Fruit fly (Drosophila melanogaster): ENCODE data around the gene CtsL4.

Gene CtsL4

dm6 chr2L:10396877-10397587 is 40.6 kb upstream of the CtsL4 start (continued):
- TF ChIP-seq CG16863 (GFP tag; optimal IDR thresholded peaks at IDR 0.05) (no peak), HmgD (GFP tag; optimal IDR thresholded peaks at IDR 0.05) (no peak), NfI (GFP tag; optimal IDR thresholded peaks at IDR 0.05) (no peak), CG7987 (GFP tag; optimal IDR thresholded peaks at IDR 0.05) (peak; percentile 61), CG8924 (tag; optimal IDR thresholded peaks at IDR 0.05) (peak; percentile 12), CG10274 (GFP tag; optimal IDR thresholded peaks at IDR 0.05) (no peak), YL-1 (GFP tag; optimal IDR thresholded peaks at IDR 0.05) (peak; percentile 17), CG31441 (GFP tag; IDR thresholded peaks at IDR 0.05) (no peak), Hey (tag; optimal IDR thresholded peaks at IDR 0.05) (no peak), lbe (GFP tag; optimal IDR thresholded peaks at IDR 0.05) (no peak), CG2889 (GFP tag; IDR thresholded peaks at IDR 0.05) (no peak), CG1233 (GFP tag; optimal IDR thresholded peaks at IDR 0.05) (peak; percentile 1), CG10267 (tag; optimal IDR thresholded peaks at IDR 0.05) (no peak), stwl (tag; optimal IDR thresholded peaks at IDR 0.05) (no peak), aop (GFP tag; IDR thresholded peaks at IDR 0.05) (no peak), gro (GFP tag; optimal IDR thresholded peaks at IDR 0.05) (peak; percentile 0), CG32767 (GFP tag; IDR thresholded peaks at IDR 0.05) (peak; percentile 19; the same call in 1 of the 2 replicates), CG10654 (GFP tag; optimal IDR thresholded peaks at IDR 0.05) (no peak), CG15479 (GFP tag; optimal IDR thresholded peaks at IDR 0.05) (no peak), nom (GFP tag; optimal IDR thresholded peaks at IDR 0.05) (peak; percentile 36), Sox100B (GFP tag; optimal IDR thresholded peaks at IDR 0.05) (peak; percentile 6), lola (GFP tag; optimal IDR thresholded peaks at IDR 0.05) (peak in 1 of 3 experiments; percentile 2), CG17385 (GFP tag; optimal IDR thresholded peaks at IDR 0.05) (no peak), Pdp1 (GFP tag; optimal IDR thresholded peaks at IDR 0.05) (peak in 1 of 2 experiments; percentile 74), Xrp1 (GFP tag; IDR thresholded peaks at IDR 0.05) (0 out of 2 replicates have a peak, but pooled peaks have one; percentile 6), Med (GFP tag) (peak; percentile 70), z (GFP tag; IDR thresholded peaks at IDR 0.05) (no peak), Trl (optimal IDR thresholded peaks at IDR 0.05) (no peak), Trl (GFP tag; optimal IDR thresholded peaks at IDR 0.05) (no peak), Dek (tag; optimal IDR thresholded peaks at IDR 0.05) (no peak), corto (GFP tag; optimal IDR thresholded peaks at IDR 0.05) (peak; percentile 9), nerfin-1 (tag; optimal IDR thresholded peaks at IDR 0.05) (no peak), jing (GFP tag; optimal IDR thresholded peaks at IDR 0.05) (no peak), Six4 (GFP tag; optimal IDR thresholded peaks at IDR 0.05) (no peak), pita (GFP tag; optimal IDR thresholded peaks at IDR 0.05) (no peak), CG13624 (GFP tag; optimal IDR thresholded peaks at IDR 0.05) (no peak), bcd (GFP tag; optimal IDR thresholded peaks at IDR 0.05) (no peak), CG13123 (GFP tag; optimal IDR thresholded peaks at IDR 0.05) (no peak), gt (GFP tag; IDR thresholded peaks at IDR 0.05) (no peak), pzg (GFP tag; optimal IDR thresholded peaks at IDR 0.05) (no peak), Neu2 (GFP tag; optimal IDR thresholded peaks at IDR 0.05; ENCODE audit: borderline replicate concordance) (no peak), shn (GFP tag; optimal IDR thresholded peaks at IDR 0.05) (no peak), tll (GFP tag; optimal IDR thresholded peaks at IDR 0.05) (peak in 1 of 2 experiments; percentile 30), CG34422 (GFP tag; IDR thresholded peaks at IDR 0.05) (no peak), CG17612 (GFP tag; IDR thresholded peaks at IDR 0.05) (no peak), Scr (GFP tag; IDR thresholded peaks at IDR 0.05; ENCODE audit: partially characterized antibody) (no peak), so (GFP tag; IDR thresholded peaks at IDR 0.05) (no peak), CG3281 (GFP tag; optimal IDR thresholded peaks at IDR 0.05) (peak; percentile 5)
